Fruit fly (Drosophila melanogaster) whole organism, adult: Measurements from ENCODE around the gene Dus1.

Source experiments
- CG11617 ChIP-seq: fragments of 200-800 bp; sonication (Bioruptor generic); optimal IDR thresholded peaks from 2 replicates; lab custom pipeline; 2017; ENCODE audit warnings: mild to moderate bottlenecking, missing biosample characterization, missing genetic modification reagents, missing genetic modification characterization
- CG12768 ChIP-seq: fragments of 200-800 bp; sonication (Bioruptor generic); optimal IDR thresholded peaks from 2 replicates; lab custom pipeline; 2017; ENCODE audit warnings: missing biosample characterization, missing genetic modification characterization, mild to moderate bottlenecking, moderate library complexity, missing genetic modification reagents
- CG14711 ChIP-seq: fragments of 200-800 bp; sonication (Bioruptor generic); optimal IDR thresholded peaks from 2 replicates; lab custom pipeline; 2018; ENCODE audit warnings: missing biosample characterization, mild to moderate bottlenecking, missing genetic modification characterization, moderate library complexity
- CG1620 ChIP-seq: fragments of 200-800 bp; sonication (Bioruptor generic); optimal IDR thresholded peaks from 2 replicates; lab custom pipeline; 2016; ENCODE audit warnings: missing biosample characterization, missing genetic modification characterization
- CG33017 ChIP-seq: fragments of 200-800 bp; sonication (Bioruptor generic); optimal IDR thresholded peaks from 2 replicates; lab custom pipeline; 2018; ENCODE audit warnings: missing biosample characterization, mild to moderate bottlenecking, missing genetic modification characterization, moderate library complexity
- CG5204 ChIP-seq: fragments of 200-800 bp; sonication (Bioruptor generic); optimal IDR thresholded peaks from 2 replicates; lab custom pipeline; 2016; ENCODE audit warnings: missing biosample characterization, missing genetic modification characterization
- CG7045 ChIP-seq: fragments of 200-800 bp; sonication (Bioruptor generic); optimal IDR thresholded peaks from 2 replicates; lab custom pipeline; 2017; ENCODE audit warnings: missing biosample characterization, mild to moderate bottlenecking, missing genetic modification characterization
- CG7101 ChIP-seq: fragments of 200-800 bp; sonication (Bioruptor generic); optimal IDR thresholded peaks from 2 replicates; lab custom pipeline; 2018; ENCODE audit warnings: missing biosample characterization, mild to moderate bottlenecking, missing genetic modification characterization, moderate library complexity
- Clk ChIP-seq: fragments of 200-800 bp; sonication (Bioruptor generic); optimal IDR thresholded peaks from 2 replicates; lab custom pipeline; 2017; ENCODE audit warnings: missing biosample characterization, missing genetic modification characterization
- Crg-1 ChIP-seq: fragments of 200-800 bp; sonication (Bioruptor generic); optimal IDR thresholded peaks from 2 replicates; lab custom pipeline; 2016; ENCODE audit warnings: missing biosample characterization, missing genetic modification characterization
- Hr96 ChIP-seq: fragments of 200-800 bp; sonication (Bioruptor generic); optimal IDR thresholded peaks from 2 replicates; lab custom pipeline; 2016; ENCODE audit warnings: missing biosample characterization, missing genetic modification characterization
- Mnt ChIP-seq: fragments of 200-800 bp; sonication (Bioruptor generic); optimal IDR thresholded peaks from 2 replicates; lab custom pipeline; 2016; ENCODE audit warnings: missing biosample characterization, mild to moderate bottlenecking, missing genetic modification characterization
- bab1 ChIP-seq: fragments of 200-800 bp; sonication (Bioruptor generic); optimal IDR thresholded peaks from 3 replicates; lab custom pipeline; 2019; ENCODE audit warnings: missing biosample characterization, mild to moderate bottlenecking, missing genetic modification characterization, moderate library complexity
- cic ChIP-seq: fragments of 200-800 bp; sonication (Bioruptor generic); optimal IDR thresholded peaks from 2 replicates; lab custom pipeline; 2017; ENCODE audit warnings: missing biosample characterization, mild to moderate bottlenecking, missing genetic modification characterization, moderate library complexity
- cnc ChIP-seq, 2 experiments: fragments of >200 bp; optimal IDR thresholded peaks; 2 replicates each; lab custom pipeline; 2017
- kay ChIP-seq: fragments of 200-800 bp; sonication (Bioruptor generic); peaks from one replicate; lab custom pipeline; 2016; ENCODE audit warnings: missing biosample characterization, missing genetic modification characterization, borderline replicate concordance
- ovo ChIP-seq: fragments of 200-800 bp; sonication (Bioruptor generic); optimal IDR thresholded peaks from 2 replicates; lab custom pipeline; 2016; ENCODE audit warnings: missing biosample characterization, missing genetic modification characterization
- pad ChIP-seq: fragments of 200-800 bp; sonication (Bioruptor generic); optimal IDR thresholded peaks from 3 replicates; lab custom pipeline; 2017; ENCODE audit warnings: missing biosample characterization, missing genetic modification characterization, mild to moderate bottlenecking, moderate library complexity, missing genetic modification reagents
- tj ChIP-seq: fragments of 200-800 bp; sonication (Bioruptor generic); optimal IDR thresholded peaks from 3 replicates; lab custom pipeline; 2017; ENCODE audit warnings: missing biosample characterization, mild to moderate bottlenecking, missing genetic modification characterization, moderate library complexity
- toe ChIP-seq: fragments of 200-800 bp; sonication (Bioruptor generic); optimal IDR thresholded peaks from 2 replicates; lab custom pipeline; 2016; ENCODE audit warnings: missing biosample characterization, missing genetic modification characterization

Dus1 gene

dm6 chr2L:249048-249825, 22.3 kb downstream of the Dus1 start:
- peak; percentile 11 for TF ChIP-seq CG33017
- TF ChIP-seq toe (GFP tag; lab: Kevin White, UChicago), result no peak
- no peak for TF ChIP-seq bab1
- TF ChIP-seq Crg-1 (GFP tag; lab: Kevin White, UChicago), result peak; percentile 22
- peak; percentile 21 for TF ChIP-seq CG7101
- peak; percentile 32 for TF ChIP-seq Mnt
- peak; percentile 28 for TF ChIP-seq CG12768 (GFP tag; lab: Kevin White, UChicago)
- TF ChIP-seq CG7045 (GFP tag; lab: Kevin White, UChicago), result peak; percentile 60
- TF ChIP-seq Clk (GFP tag; lab: Kevin White, UChicago), result no peak
- TF ChIP-seq cic (GFP tag; lab: Kevin White, UChicago), result peak; percentile 32
- peak; percentile 76 for TF ChIP-seq pad (GFP tag; lab: Kevin White, UChicago)
- TF ChIP-seq tj (GFP tag; lab: Kevin White, UChicago), result peak; percentile 25
- peak; percentile 35 for TF ChIP-seq CG14711
- peak; percentile 18 for TF ChIP-seq ovo (GFP tag; lab: Kevin White, UChicago)
- peak; percentile 7 for TF ChIP-seq Hr96

- TF ChIP-seq tj (GFP tag; lab: Kevin White, UChicago) (peak; percentile 72), kay (GFP tag; lab: Kevin White, UChicago) (no peak)
These were observed 23.0 kb downstream of the Dus1 start for dm6 chr2L:248592-248991.

- TF ChIP-seq CG7045 (GFP tag; lab: Kevin White, UChicago), result no peak
- no peak for TF ChIP-seq Hr96
- no peak for TF ChIP-seq bab1
- TF ChIP-seq tj (GFP tag; lab: Kevin White, UChicago), result peak; percentile 67
- peak; percentile 24 for TF ChIP-seq CG14711
- no peak for TF ChIP-seq Clk (GFP tag; lab: Kevin White, UChicago)
- no peak for TF ChIP-seq toe (GFP tag; lab: Kevin White, UChicago)
- peak; percentile 17 for TF ChIP-seq CG7101
- no peak for TF ChIP-seq Mnt
- no peak for TF ChIP-seq cnc (optimal IDR thresholded peaks at IDR 0.05; lab: Kevin White, UChicago)
These were observed 23.6 kb downstream of the Dus1 start for dm6 chr2L:247845-248473.

dm6 chr2L:247432-247831, 24.1 kb downstream of the Dus1 start:
- no peak for TF ChIP-seq CG12768 (GFP tag; lab: Kevin White, UChicago)
- TF ChIP-seq kay (GFP tag; lab: Kevin White, UChicago), result no peak
- no peak for TF ChIP-seq tj (GFP tag; lab: Kevin White, UChicago)
- peak; percentile 35 for TF ChIP-seq pad (GFP tag; lab: Kevin White, UChicago)

- TF ChIP-seq Crg-1 (GFP tag; lab: Kevin White, UChicago) (peak; percentile 2), CG7101 (no peak), CG1620 (no peak), CG5204 (no peak), cnc (optimal IDR thresholded peaks at IDR 0.05; lab: Kevin White, UChicago) (no peak), Clk (GFP tag; lab: Kevin White, UChicago) (no peak), CG33017 (no peak), kay (GFP tag; lab: Kevin White, UChicago) (no peak), pad (GFP tag; lab: Kevin White, UChicago) (no peak), toe (GFP tag; lab: Kevin White, UChicago) (no peak), bab1 (no peak), CG11617 (peak; percentile 61), Mnt (peak; percentile 78), CG14711 (no peak), cic (GFP tag; lab: Kevin White, UChicago) (peak; percentile 49), ovo (GFP tag; lab: Kevin White, UChicago) (no peak), CG7045 (GFP tag; lab: Kevin White, UChicago) (peak; percentile 4), Hr96 (no peak), tj (GFP tag; lab: Kevin White, UChicago) (peak; percentile 68), CG12768 (GFP tag; lab: Kevin White, UChicago) (peak; percentile 21)
These were observed 24.7 kb downstream of the Dus1 start for dm6 chr2L:246656-247340.

dm6 chr2L:244559-244958, 27.0 kb downstream of the Dus1 start:
- TF ChIP-seq Crg-1 (GFP tag; lab: Kevin White, UChicago) (no peak), CG7045 (GFP tag; lab: Kevin White, UChicago) (no peak)

- TF ChIP-seq Mnt, result no peak
- TF ChIP-seq CG7101, result no peak
- no peak for TF ChIP-seq CG12768 (GFP tag; lab: Kevin White, UChicago)
- no peak for TF ChIP-seq CG7045 (GFP tag; lab: Kevin White, UChicago)
- no peak for TF ChIP-seq Crg-1 (GFP tag; lab: Kevin White, UChicago)
- TF ChIP-seq Hr96, result no peak
- TF ChIP-seq toe (GFP tag; lab: Kevin White, UChicago), result no peak
These were observed 27.7 kb downstream of the Dus1 start for dm6 chr2L:243819-244218.
